Fruit fly (Drosophila melanogaster) whole organism, embryonic: ENCODE measurements around the gene Idh3g.

ENCODE experiments used
- CG10267 ChIP-seq: fragments of 200-800 bp; sonication (Bioruptor generic); optimal IDR thresholded peaks from 2 replicates; lab custom pipeline; 2018; ENCODE audit warnings: missing biosample characterization, mild to moderate bottlenecking, missing genetic modification characterization, moderate library complexity
- CG11247 ChIP-seq: fragments of 200-800 bp; sonication (Bioruptor generic); IDR thresholded peaks from 2 replicates; pipeline ENCODE4 v1.3.6; 2022; ENCODE audit warnings: missing biosample characterization, missing genetic modification characterization
- CG12659 ChIP-seq: fragments of 200-800 bp; sonication (Bioruptor generic); optimal IDR thresholded peaks from 3 replicates; lab custom pipeline; 2017; ENCODE audit warnings: mild to moderate bottlenecking, missing biosample characterization, missing genetic modification reagents, missing genetic modification characterization
- CG13424 ChIP-seq: fragments of 200-800 bp; sonication (Bioruptor generic); optimal IDR thresholded peaks from 2 replicates; lab custom pipeline; 2019; ENCODE audit warnings: missing biosample characterization, mild to moderate bottlenecking, missing genetic modification characterization, moderate library complexity
- CG13775 ChIP-seq: fragments of 200-800 bp; sonication (Bioruptor generic); optimal IDR thresholded peaks from 3 replicates; lab custom pipeline; 2017; ENCODE audit warnings: missing biosample characterization, mild to moderate bottlenecking, missing genetic modification characterization
- CG1647 ChIP-seq: fragments of 200-800 bp; sonication (Bioruptor generic); optimal IDR thresholded peaks from 3 replicates; lab custom pipeline; 2016; ENCODE audit warnings: missing biosample characterization, missing genetic modification characterization
- CG18011 ChIP-seq: fragments of 200-800 bp; sonication (Bioruptor generic); optimal IDR thresholded peaks from 2 replicates; lab custom pipeline; 2017; ENCODE audit warnings: missing biosample characterization, missing genetic modification characterization, mild to moderate bottlenecking, moderate library complexity, missing genotype
- CG2129 ChIP-seq: fragments of 200-800 bp; sonication (Bioruptor generic); IDR thresholded peaks from 2 replicates; pipeline ENCODE4 v1.3.6; 2022; ENCODE audit warnings: missing biosample characterization, missing genetic modification characterization; ENCODE audit not compliant: partially characterized antibody
- CG2202 ChIP-seq: fragments of 200-800 bp; sonication (Bioruptor generic); optimal IDR thresholded peaks from 2 replicates; lab custom pipeline; 2018; ENCODE audit warnings: missing biosample characterization, mild to moderate bottlenecking, missing genetic modification characterization
- CG3407 ChIP-seq: fragments of 200-800 bp; sonication (Bioruptor generic); optimal IDR thresholded peaks from 2 replicates; lab custom pipeline; 2018; ENCODE audit warnings: missing biosample characterization, mild to moderate bottlenecking, missing genetic modification characterization
- CG3995 ChIP-seq: fragments of 200-800 bp; sonication (Bioruptor generic); optimal IDR thresholded peaks from 3 replicates; lab custom pipeline; 2016; ENCODE audit warnings: missing biosample characterization, missing genetic modification characterization
- CG4328 ChIP-seq: fragments of 200-800 bp; sonication (Bioruptor generic); optimal IDR thresholded peaks from 3 replicates; lab custom pipeline; 2017; ENCODE audit warnings: missing biosample characterization, missing genetic modification reagents, missing genetic modification characterization
- CG7357 ChIP-seq: fragments of 200-800 bp; sonication (Bioruptor generic); IDR thresholded peaks from 3 replicates; pipeline ENCODE4 v1.3.6; 2022; ENCODE audit warnings: missing biosample characterization, missing genetic modification characterization
- CG7786 ChIP-seq: fragments of 200-800 bp; sonication (Bioruptor generic); optimal IDR thresholded peaks from 2 replicates; lab custom pipeline; 2016; ENCODE audit warnings: missing biosample characterization, missing genetic modification characterization
- CG7928 ChIP-seq: fragments of 200-800 bp; sonication (Bioruptor generic); optimal IDR thresholded peaks from 2 replicates; lab custom pipeline; 2017; ENCODE audit warnings: missing biosample characterization, mild to moderate bottlenecking, missing genetic modification characterization
- CG8359 ChIP-seq: fragments of 200-800 bp; sonication (Bioruptor generic); optimal IDR thresholded peaks from 2 replicates; lab custom pipeline; 2017; ENCODE audit warnings: missing biosample characterization, mild to moderate bottlenecking, missing genetic modification characterization, borderline replicate concordance
- CG8924 ChIP-seq: fragments of 200-800 bp; optimal IDR thresholded peaks from 3 replicates; lab custom pipeline; 2019; ENCODE audit warnings: missing biosample characterization, mild to moderate bottlenecking, missing genetic modification characterization, moderate library complexity
- CHES-1-like ChIP-seq: fragments of 200-800 bp; sonication (Bioruptor generic); optimal IDR thresholded peaks from 2 replicates; lab custom pipeline; 2016; ENCODE audit warnings: missing biosample characterization, missing genetic modification characterization
- D19B ChIP-seq: fragments of 200-800 bp; sonication (Bioruptor generic); optimal IDR thresholded peaks from 2 replicates; lab custom pipeline; 2017; ENCODE audit warnings: missing biosample characterization, mild to moderate bottlenecking, missing genetic modification characterization
- Dbx ChIP-seq: fragments of 200-800 bp; sonication (Bioruptor generic); IDR thresholded peaks from 3 replicates; pipeline ENCODE4 v1.3.6; 2022; ENCODE audit warnings: missing biosample characterization, missing genetic modification characterization
- Drgx ChIP-seq: fragments of 200-800 bp; sonication (Bioruptor generic); IDR thresholded peaks from 2 replicates; pipeline ENCODE4 v1.3.6; 2022; ENCODE audit warnings: missing biosample characterization, missing genetic modification characterization
- Ets65A ChIP-seq: fragments of 200-800 bp; sonication (Bioruptor generic); peaks from one replicate; lab custom pipeline; 2016; ENCODE audit warnings: missing biosample characterization, missing genetic modification characterization
- Ets97D ChIP-seq: fragments of 200-800 bp; sonication (Bioruptor generic); optimal IDR thresholded peaks from 3 replicates; lab custom pipeline; 2016; ENCODE audit warnings: missing biosample characterization, missing genetic modification characterization
- H2.0 ChIP-seq: fragments of 200-800 bp; sonication (Bioruptor generic); IDR thresholded peaks from 2 replicates; pipeline ENCODE4 v1.3.6; 2022; ENCODE audit warnings: missing biosample characterization, missing genetic modification characterization
- Hr78 ChIP-seq, 2 experiments: fragments of 200-800 bp in 1 of 2; fragments of >200 bp in 1 of 2; sonication (Bioruptor generic) in 1 of 2; optimal IDR thresholded peaks; 2 replicates each; lab custom pipeline; 2017 to 2019; ENCODE audit warnings: missing biosample characterization in 2 of 2, missing genetic modification characterization in 2 of 2, mild to moderate bottlenecking in 1 of 2, moderate library complexity in 1 of 2
- Mad ChIP-seq: fragments of 200-800 bp; sonication (Bioruptor generic); optimal IDR thresholded peaks from 2 replicates; lab custom pipeline; 2016; ENCODE audit warnings: missing biosample characterization, missing genetic modification characterization
- Max ChIP-seq: fragments of 200-800 bp; sonication (Bioruptor generic); optimal IDR thresholded peaks from 2 replicates; lab custom pipeline; 2016; ENCODE audit warnings: missing biosample characterization, mild to moderate bottlenecking, missing genetic modification characterization
- Mrtf ChIP-seq: fragments of 200-800 bp; sonication (Bioruptor generic); IDR thresholded peaks from 3 replicates; pipeline ENCODE4 v1.3.6; 2022; ENCODE audit warnings: missing biosample characterization, missing genetic modification characterization
- Pdp1 ChIP-seq, 2 experiments: fragments of 200-800 bp; sonication (Bioruptor generic); optimal IDR thresholded peaks; 3 replicates each; lab custom pipeline; 2016; ENCODE audit warnings: missing biosample characterization in 2 of 2, missing genetic modification characterization in 2 of 2, mild to moderate bottlenecking in 1 of 2, moderate library complexity in 1 of 2
- abd-A ChIP-seq: fragments of 200-800 bp; sonication (Bioruptor generic); optimal IDR thresholded peaks from 3 replicates; lab custom pipeline; 2019; ENCODE audit warnings: missing biosample characterization, mild to moderate bottlenecking, missing genetic modification characterization, moderate library complexity
- aop ChIP-seq: fragments of 200-800 bp; sonication (Bioruptor generic); IDR thresholded peaks from 2 replicates; pipeline ENCODE4 v1.3.6; 2022; ENCODE audit warnings: missing biosample characterization, missing genetic modification characterization
- ara ChIP-seq: fragments of 200-800 bp; sonication (Bioruptor generic); IDR thresholded peaks from 2 replicates; pipeline ENCODE4 v1.3.6; 2022; ENCODE audit warnings: missing biosample characterization, missing genetic modification characterization
- corto ChIP-seq: fragments of 200-800 bp; sonication (Bioruptor generic); optimal IDR thresholded peaks from 2 replicates; lab custom pipeline; 2016; ENCODE audit warnings: missing biosample characterization, mild to moderate bottlenecking, missing genetic modification characterization, moderate library complexity
- crc ChIP-seq: fragments of 200-800 bp; sonication (Bioruptor generic); optimal IDR thresholded peaks from 2 replicates; lab custom pipeline; 2016; ENCODE audit warnings: missing biosample characterization, missing genetic modification characterization
- dmrt99B ChIP-seq: fragments of 200-800 bp; sonication (Bioruptor generic); optimal IDR thresholded peaks from 2 replicates; lab custom pipeline; 2018; ENCODE audit warnings: missing biosample characterization, mild to moderate bottlenecking, missing genetic modification characterization, moderate library complexity
- gfzf ChIP-seq: fragments of 200-800 bp; sonication (Bioruptor generic); optimal IDR thresholded peaks from 2 replicates; lab custom pipeline; 2016; ENCODE audit warnings: missing biosample characterization, mild to moderate bottlenecking, missing genetic modification characterization, moderate library complexity
- her ChIP-seq: fragments of 200-800 bp; sonication (Bioruptor generic); optimal IDR thresholded peaks from 2 replicates; lab custom pipeline; 2016; ENCODE audit warnings: missing biosample characterization, missing genetic modification characterization
- jing ChIP-seq: fragments of 200-800 bp; sonication (Bioruptor generic); optimal IDR thresholded peaks from 2 replicates; lab custom pipeline; 2018; ENCODE audit warnings: missing biosample characterization, mild to moderate bottlenecking, missing genetic modification characterization
- luna ChIP-seq: fragments of 200-800 bp; sonication (Bioruptor generic); optimal IDR thresholded peaks from 2 replicates; lab custom pipeline; 2016; ENCODE audit warnings: missing biosample characterization, missing genetic modification characterization
- org-1 ChIP-seq: fragments of 200-800 bp; sonication (Bioruptor generic); optimal IDR thresholded peaks from 2 replicates; lab custom pipeline; 2017; ENCODE audit warnings: missing biosample characterization, missing genetic modification characterization
- otp ChIP-seq: fragments of 200-800 bp; sonication (Bioruptor generic); IDR thresholded peaks from 3 replicates; pipeline ENCODE4, ENCODE4 v1.3.6; 2022; ENCODE audit warnings: missing biosample characterization, missing genetic modification characterization
- peb ChIP-seq: fragments of 200-800 bp; sonication (Bioruptor generic); IDR thresholded peaks from 2 replicates; pipeline ENCODE4 v1.3.6; 2022; ENCODE audit warnings: missing biosample characterization, missing genetic modification characterization
- phol ChIP-seq: fragments of 200-800 bp; sonication (Bioruptor generic); optimal IDR thresholded peaks from 3 replicates; lab custom pipeline; 2018; ENCODE audit warnings: missing biosample characterization, mild to moderate bottlenecking, missing genetic modification characterization, moderate library complexity
- pita ChIP-seq: fragments of 200-800 bp; sonication (Bioruptor generic); optimal IDR thresholded peaks from 2 replicates; lab custom pipeline; 2017; ENCODE audit warnings: missing biosample characterization, mild to moderate bottlenecking, missing genetic modification characterization
- pros ChIP-seq: fragments of 200-800 bp; sonication (Bioruptor generic); optimal IDR thresholded peaks from 3 replicates; lab custom pipeline; 2019; ENCODE audit warnings: missing biosample characterization, mild to moderate bottlenecking, missing genetic modification characterization, moderate library complexity
- row ChIP-seq: fragments of 200-800 bp; sonication (Bioruptor generic); IDR thresholded peaks from 3 replicates; pipeline ENCODE4 v1.3.6; 2022; ENCODE audit warnings: missing biosample characterization, missing genetic modification characterization
- seq ChIP-seq: fragments of 200-800 bp; sonication (Bioruptor generic); IDR thresholded peaks from 2 replicates; pipeline ENCODE4 v1.3.6; 2022; ENCODE audit warnings: missing biosample characterization, missing genetic modification characterization
- slp2 ChIP-seq: fragments of 200-800 bp; sonication (Bioruptor generic); optimal IDR thresholded peaks from 2 replicates; lab custom pipeline; 2016; ENCODE audit warnings: missing biosample characterization, missing genetic modification characterization
- sob ChIP-seq: fragments of 200-800 bp; sonication (Bioruptor generic); IDR thresholded peaks from 2 replicates; pipeline ENCODE4 v1.3.6; 2022; ENCODE audit warnings: missing biosample characterization, missing genetic modification characterization
- stc ChIP-seq: fragments of 200-800 bp; sonication (Bioruptor generic); IDR thresholded peaks from 2 replicates; pipeline ENCODE4 v1.3.6; 2022; ENCODE audit warnings: missing biosample characterization, missing genetic modification characterization
- tna ChIP-seq: fragments of 200-800 bp; sonication (Bioruptor generic); IDR thresholded peaks from 2 replicates; pipeline ENCODE4 v1.3.6; 2022; ENCODE audit warnings: missing biosample characterization, missing genetic modification characterization; ENCODE audit not compliant: partially characterized antibody

Idh3g gene

dm6 chr3R:25640463-25640862 lies 40.2 kb upstream of the Idh3g start (continued):
- TF ChIP-seq CG3995 (GFP tag; lab: Kevin White, UChicago) (no peak), CG13424 (tag; lab: Kevin White, UChicago) (peak; percentile 46), abd-A (tag; lab: Kevin White, UChicago) (no peak), dmrt99B (peak; percentile 67), CG7357 (GFP tag; lab: Robert Waterston, UW) (peak; percentile 52; the same call in 2 of the 3 replicates), jing (GFP tag; lab: Kevin White, UChicago) (peak; percentile 4), slp2 (GFP tag; lab: Kevin White, UChicago) (peak; percentile 11), aop (GFP tag; lab: Robert Waterston, UW) (no peak), sob (GFP tag; lab: Robert Waterston, UW) (no peak), CG2202 (peak; percentile 21), CG7786 (no peak), phol (peak; percentile 72), crc (GFP tag; lab: Kevin White, UChicago) (no peak), CG18011 (GFP tag; lab: Kevin White, UChicago) (no peak), luna (GFP tag; lab: Kevin White, UChicago) (no peak), Hr78 (GFP tag; optimal IDR thresholded peaks at IDR 0.05; lab: Kevin White, UChicago) (no peak), CG8924 (tag; lab: Kevin White, UChicago) (peak; percentile 72), CG3407 (GFP tag; lab: Kevin White, UChicago) (peak; percentile 16), D19B (GFP tag; lab: Kevin White, UChicago) (no peak), corto (GFP tag; lab: Kevin White, UChicago) (peak; percentile 96), otp (GFP tag; lab: Robert Waterston, UW) (no peak), CG10267 (peak; percentile 55), CG7928 (GFP tag; lab: Kevin White, UChicago) (no peak), H2.0 (GFP tag; lab: Robert Waterston, UW) (peak; percentile 61), CG1647 (GFP tag; lab: Kevin White, UChicago) (no peak), org-1 (GFP tag; lab: Kevin White, UChicago) (peak; percentile 35), CG2129 (no peak), CG12659 (peak; percentile 17), ara (GFP tag; lab: Robert Waterston, UW) (peak; percentile 82), row (GFP tag; lab: Robert Waterston, UW) (peak; percentile 70), pros (no peak), Drgx (GFP tag; lab: Robert Waterston, UW) (peak; percentile 28; the same call in 1 of the 2 replicates), CHES-1-like (GFP tag; lab: Kevin White, UChicago) (no peak), CG11247 (GFP tag; lab: Robert Waterston, UW) (no peak), peb (GFP tag; lab: Robert Waterston, UW) (peak; percentile 30; the same call in 1 of the 2 replicates), CG13775 (GFP tag; lab: Kevin White, UChicago) (peak; percentile 43), pita (GFP tag; lab: Kevin White, UChicago) (no peak), CG4328 (no peak), stc (peak; percentile 55), Dbx (GFP tag; lab: Robert Waterston, UW) (no peak), Mrtf (GFP tag; lab: Robert Waterston, UW) (no peak), CG8359 (GFP tag; lab: Kevin White, UChicago) (peak; percentile 55), tna (GFP tag; lab: Robert Waterston, UW) (no peak), Max (GFP tag; lab: Kevin White, UChicago) (peak; percentile 55), seq (GFP tag; lab: Robert Waterston, UW) (no peak), Pdp1 (GFP tag; optimal IDR thresholded peaks at IDR 0.05; lab: Kevin White, UChicago) (peak; percentile 30 to 39), Ets65A (peak; percentile 55), gfzf (GFP tag; lab: Kevin White, UChicago) (no peak), her (GFP tag; lab: Kevin White, UChicago) (no peak), Ets97D (GFP tag; lab: Kevin White, UChicago) (no peak), Mad (GFP tag; lab: Kevin White, UChicago) (peak; percentile 50)
